Fruit fly (Drosophila melanogaster) whole organism, prepupa: ENCODE data around the gene CG46308.

Experiments used
- Blimp-1 ChIP-seq: fragments of 200-800 bp; sonication (Bioruptor generic); optimal IDR thresholded peaks from 3 replicates; lab custom pipeline; 2017; ENCODE audit warnings: missing biosample characterization, missing genetic modification characterization, mild to moderate bottlenecking, moderate library complexity, missing genetic modification reagents
- CG10631 ChIP-seq: fragments of 200-800 bp; sonication (Bioruptor generic); optimal IDR thresholded peaks from 2 replicates; lab custom pipeline; 2016; ENCODE audit warnings: missing biosample characterization, missing genetic modification characterization
- CG10669 ChIP-seq: fragments of 200-800 bp; sonication (Bioruptor generic); optimal IDR thresholded peaks from 3 replicates; lab custom pipeline; 2018; ENCODE audit warnings: missing biosample characterization, mild to moderate bottlenecking, missing genetic modification characterization, moderate library complexity
- CG11294 ChIP-seq: fragments of 200-800 bp; sonication (Bioruptor generic); IDR thresholded peaks from 2 replicates; pipeline ENCODE4 v1.3.6; 2022; ENCODE audit warnings: missing biosample characterization, missing genetic modification characterization
- CG11762 ChIP-seq: fragments of 200-800 bp; sonication (Bioruptor generic); optimal IDR thresholded peaks from 3 replicates; lab custom pipeline; 2016; ENCODE audit warnings: missing biosample characterization, missing genetic modification characterization; ENCODE audit not compliant: insufficient read depth
- CG11902 ChIP-seq: fragments of 200-800 bp; sonication (Bioruptor generic); optimal IDR thresholded peaks from 3 replicates; lab custom pipeline; 2016; ENCODE audit warnings: missing biosample characterization, missing genetic modification characterization
- CG15336 ChIP-seq: fragments of 200-800 bp; sonication (Bioruptor generic); IDR thresholded peaks from 2 replicates; pipeline ENCODE4 v1.3.6; 2022; ENCODE audit warnings: missing biosample characterization, missing genetic modification characterization
- CG1621 ChIP-seq: fragments of 200-800 bp; sonication (Bioruptor generic); optimal IDR thresholded peaks from 3 replicates; lab custom pipeline; 2018; ENCODE audit warnings: missing biosample characterization, mild to moderate bottlenecking, missing genetic modification characterization
- CG16779 ChIP-seq: fragments of 200-800 bp; sonication (Bioruptor generic); optimal IDR thresholded peaks from 3 replicates; lab custom pipeline; 2017; ENCODE audit warnings: missing biosample characterization, mild to moderate bottlenecking, missing genetic modification characterization
- CG3032 ChIP-seq: fragments of 200-800 bp; optimal IDR thresholded peaks from 2 replicates; lab custom pipeline; 2019; ENCODE audit warnings: missing biosample characterization, mild to moderate bottlenecking, missing genetic modification characterization, moderate library complexity
- CG32006 ChIP-seq: fragments of 200-800 bp; sonication (Bioruptor generic); optimal IDR thresholded peaks from 3 replicates; lab custom pipeline; 2017; ENCODE audit warnings: missing biosample characterization, mild to moderate bottlenecking, missing genetic modification characterization
- CG34406 ChIP-seq: fragments of 200-800 bp; sonication (Bioruptor generic); optimal IDR thresholded peaks from 3 replicates; lab custom pipeline; 2016; ENCODE audit warnings: missing biosample characterization, missing genetic modification characterization
- CG4318 ChIP-seq: fragments of 200-800 bp; sonication (Bioruptor generic); optimal IDR thresholded peaks from 3 replicates; lab custom pipeline; 2017; ENCODE audit warnings: missing biosample characterization, mild to moderate bottlenecking, missing genetic modification characterization
- CG6276 ChIP-seq: fragments of 200-800 bp; sonication (Bioruptor generic); optimal IDR thresholded peaks from 2 replicates; lab custom pipeline; 2017; ENCODE audit warnings: missing biosample characterization, mild to moderate bottlenecking, missing genetic modification characterization
- CG6808 ChIP-seq: fragments of 200-800 bp; sonication (Bioruptor generic); optimal IDR thresholded peaks from 3 replicates; lab custom pipeline; 2017; ENCODE audit warnings: missing biosample characterization, missing genetic modification characterization, mild to moderate bottlenecking, moderate library complexity, missing genetic modification reagents
- CG6854 ChIP-seq: fragments of 200-800 bp; sonication (Bioruptor generic); optimal IDR thresholded peaks from 2 replicates; lab custom pipeline; 2017; ENCODE audit warnings: missing biosample characterization, mild to moderate bottlenecking, missing genetic modification characterization
- CG7368 ChIP-seq: fragments of 200-800 bp; sonication (Bioruptor generic); optimal IDR thresholded peaks from 3 replicates; lab custom pipeline; 2016; ENCODE audit warnings: missing biosample characterization, missing genetic modification characterization
- CG8119 ChIP-seq: fragments of 200-800 bp; sonication (Bioruptor generic); IDR thresholded peaks from 3 replicates; pipeline ENCODE4 v1.3.6; 2022; ENCODE audit warnings: missing biosample characterization, missing genetic modification characterization
- CG8319 ChIP-seq: fragments of 200-800 bp; sonication (Bioruptor generic); optimal IDR thresholded peaks from 3 replicates; lab custom pipeline; 2016; ENCODE audit warnings: missing biosample characterization, missing genetic modification characterization
- CG8632 ChIP-seq: fragments of 200-800 bp; sonication (Bioruptor generic); optimal IDR thresholded peaks from 3 replicates; lab custom pipeline; 2016; ENCODE audit warnings: missing biosample characterization, missing genetic modification characterization
- Eip75B ChIP-seq: fragments of 200-800 bp; sonication (Bioruptor generic); optimal IDR thresholded peaks from 3 replicates; lab custom pipeline; 2016; ENCODE audit warnings: missing biosample characterization, missing genetic modification characterization
- Eip78C ChIP-seq: fragments of 200-800 bp; sonication (Bioruptor generic); peaks from one replicate; lab custom pipeline; 2016; ENCODE audit warnings: missing biosample characterization, missing genetic modification characterization
- Ets96B ChIP-seq: fragments of 200-800 bp; optimal IDR thresholded peaks from 2 replicates; lab custom pipeline; 2019; ENCODE audit warnings: missing biosample characterization, mild to moderate bottlenecking, missing genetic modification characterization, moderate library complexity
- Gug ChIP-seq: fragments of 200-800 bp; sonication (Bioruptor generic); IDR thresholded peaks from 2 replicates; pipeline ENCODE4 v1.3.6; 2022; ENCODE audit warnings: missing biosample characterization, missing genetic modification characterization
- Hr38 ChIP-seq: sonication (Bioruptor generic); optimal IDR thresholded peaks from 2 replicates; lab custom pipeline; 2016; ENCODE audit warnings: missing biosample characterization, missing genetic modification characterization
- Hr39 ChIP-seq: fragments of 200-800 bp; sonication (Bioruptor generic); optimal IDR thresholded peaks from 2 replicates; lab custom pipeline; 2016; ENCODE audit warnings: missing biosample characterization, missing genetic modification characterization
- Met ChIP-seq: fragments of 200-800 bp; sonication (Bioruptor generic); optimal IDR thresholded peaks from 3 replicates; lab custom pipeline; 2016; ENCODE audit warnings: missing biosample characterization, missing genetic modification characterization
- Smox ChIP-seq: fragments of 200-800 bp; sonication (Bioruptor generic); optimal IDR thresholded peaks from 3 replicates; lab custom pipeline; 2016; ENCODE audit warnings: missing biosample characterization, missing genetic modification characterization
- Sox102F ChIP-seq: fragments of 200-800 bp; sonication (Bioruptor generic); optimal IDR thresholded peaks from 2 replicates; lab custom pipeline; 2016; ENCODE audit warnings: missing biosample characterization, mild to moderate bottlenecking, missing genetic modification characterization
- Sox14 ChIP-seq: fragments of 200-800 bp; sonication (Bioruptor generic); optimal IDR thresholded peaks from 3 replicates; lab custom pipeline; 2016; ENCODE audit warnings: missing biosample characterization, missing genetic modification characterization
- Sox15 ChIP-seq: fragments of 200-800 bp; sonication (Bioruptor generic); optimal IDR thresholded peaks from 3 replicates; lab custom pipeline; 2016; ENCODE audit warnings: missing biosample characterization, missing genetic modification characterization
- achi ChIP-seq: fragments of 200-800 bp; sonication (Bioruptor generic); optimal IDR thresholded peaks from 3 replicates; lab custom pipeline; 2016; ENCODE audit warnings: missing biosample characterization, missing genetic modification characterization
- acj6 ChIP-seq: fragments of 200-800 bp; sonication (Bioruptor generic); optimal IDR thresholded peaks from 3 replicates; lab custom pipeline; 2016; ENCODE audit warnings: missing biosample characterization, missing genetic modification characterization
- cyc ChIP-seq: fragments of 200-800 bp; sonication (Bioruptor generic); optimal IDR thresholded peaks from 3 replicates; lab custom pipeline; 2016; ENCODE audit warnings: missing biosample characterization, missing genetic modification characterization
- dac ChIP-seq: fragments of 200-800 bp; sonication (Bioruptor generic); optimal IDR thresholded peaks from 2 replicates; lab custom pipeline; 2017; ENCODE audit warnings: missing biosample characterization, mild to moderate bottlenecking, missing genetic modification characterization
- dsx ChIP-seq: fragments of 200-800 bp; optimal IDR thresholded peaks from 3 replicates; lab custom pipeline; 2019; ENCODE audit warnings: missing biosample characterization, mild to moderate bottlenecking, missing genetic modification characterization, moderate library complexity; ENCODE audit not compliant: poor library complexity, severe bottlenecking
- eg ChIP-seq: fragments of 200-800 bp; sonication (Bioruptor generic); IDR thresholded peaks from 3 replicates; pipeline ENCODE4 v1.3.6; 2022; ENCODE audit warnings: missing biosample characterization, missing genetic modification characterization
- esn ChIP-seq: fragments of 200-800 bp; sonication (Bioruptor generic); optimal IDR thresholded peaks from 2 replicates; lab custom pipeline; 2016; ENCODE audit warnings: missing biosample characterization, mild to moderate bottlenecking, missing genetic modification characterization, moderate library complexity
- fd85E ChIP-seq: fragments of 200-800 bp; sonication (Bioruptor generic); optimal IDR thresholded peaks from 3 replicates; lab custom pipeline; 2016; ENCODE audit warnings: missing biosample characterization, missing genetic modification characterization
- fkh ChIP-seq: fragments of 200-800 bp; sonication (Bioruptor generic); optimal IDR thresholded peaks from 3 replicates; lab custom pipeline; 2017; ENCODE audit warnings: missing biosample characterization, mild to moderate bottlenecking, missing genetic modification characterization, moderate library complexity
- lz ChIP-seq: fragments of 200-800 bp; sonication (Bioruptor generic); optimal IDR thresholded peaks from 3 replicates; lab custom pipeline; 2016; ENCODE audit warnings: missing biosample characterization, missing genetic modification characterization
- pdm3 ChIP-seq: fragments of 200-800 bp; sonication (Bioruptor generic); optimal IDR thresholded peaks from 3 replicates; lab custom pipeline; 2016; ENCODE audit warnings: missing biosample characterization, missing genetic modification characterization
- salr ChIP-seq, 2 experiments: fragments of 200-800 bp; sonication (Bioruptor generic); optimal IDR thresholded peaks; 3 replicates each; lab custom pipeline; 2016 to 2018; ENCODE audit warnings: missing biosample characterization in 2 of 2, missing genetic modification characterization in 2 of 2, mild to moderate bottlenecking in 1 of 2
- spab ChIP-seq: fragments of 200-800 bp; sonication (Bioruptor generic); optimal IDR thresholded peaks from 2 replicates; lab custom pipeline; 2017; ENCODE audit warnings: missing biosample characterization, mild to moderate bottlenecking, missing genetic modification characterization, missing genetic modification reagents
- ss ChIP-seq, 2 experiments: fragments of 200-800 bp; sonication (Bioruptor generic); optimal IDR thresholded peaks; 2 replicates in 1 of 2; 3 replicates in 1 of 2; lab custom pipeline; 2017 to 2018; ENCODE audit warnings: mild to moderate bottlenecking in 2 of 2, missing biosample characterization in 2 of 2, missing genetic modification characterization in 2 of 2, moderate library complexity in 1 of 2
- svp ChIP-seq: fragments of 200-800 bp; sonication (Bioruptor generic); peaks from one replicate; lab custom pipeline; 2016; ENCODE audit warnings: missing biosample characterization, missing genetic modification characterization
- topi ChIP-seq: fragments of 200-800 bp; sonication (Bioruptor generic); optimal IDR thresholded peaks from 3 replicates; lab custom pipeline; 2016; ENCODE audit warnings: missing biosample characterization, missing genetic modification characterization

The CG46308 gene

dm6 chr2L:13458991-13459731 lies 2.4 kb upstream of the CG46308 start, which contains the start of gene CG42810:
CG42810 (plus strand) TSS chr2L:13459681.
- no peak for TF ChIP-seq CG4318 (GFP tag; lab: Kevin White, UChicago)
- no peak for TF ChIP-seq dsx (GFP tag; lab: Kevin White, UChicago)
- TF ChIP-seq CG8632 (GFP tag; lab: Kevin White, UChicago) = no peak
- no peak for TF ChIP-seq lz (GFP tag; lab: Kevin White, UChicago)

dm6 chr2L:13475254-13475653 lies 13.7 kb downstream of the CG46308 start:
- no peak for TF ChIP-seq Sox14

dm6 chr2L:13482258-13482657 lies 20.7 kb downstream of the CG46308 start:
- TF ChIP-seq CG6854 (GFP tag; lab: Kevin White, UChicago) = no peak
- TF ChIP-seq Hr39 = peak; percentile 45
- peak; percentile 59; the same call in 2 of the 3 replicates for TF ChIP-seq CG8119 (GFP tag; lab: Robert Waterston, UW)
- TF ChIP-seq CG10669 (GFP tag; lab: Kevin White, UChicago) = peak; percentile 27
- no peak for TF ChIP-seq CG15336 (GFP tag; lab: Robert Waterston, UW)
- TF ChIP-seq Smox (GFP tag; lab: Kevin White, UChicago) = peak; percentile 46
- TF ChIP-seq Sox102F = peak; percentile 57
- TF ChIP-seq CG11902 (GFP tag; lab: Kevin White, UChicago) = no peak
- TF ChIP-seq Met (GFP tag; lab: Kevin White, UChicago) = no peak
- TF ChIP-seq CG6808 = no peak
- peak; percentile 25 for TF ChIP-seq CG8632 (GFP tag; lab: Kevin White, UChicago)
- TF ChIP-seq Sox14 = no peak
- no peak for TF ChIP-seq topi (GFP tag; lab: Kevin White, UChicago)
- TF ChIP-seq Ets96B = no peak
- peak; percentile 37 for TF ChIP-seq CG10631
- TF ChIP-seq esn = no peak
- peak; percentile 34 for TF ChIP-seq achi (GFP tag; lab: Kevin White, UChicago)
- TF ChIP-seq Hr38 (GFP tag; lab: Kevin White, UChicago) = no peak
- TF ChIP-seq cyc (GFP tag; lab: Kevin White, UChicago) = no peak
- no peak for TF ChIP-seq CG3032
- TF ChIP-seq CG8319 (GFP tag; lab: Kevin White, UChicago) = no peak
- TF ChIP-seq dac (GFP tag; lab: Kevin White, UChicago) = no peak
- no peak for TF ChIP-seq CG7368 (GFP tag; lab: Kevin White, UChicago)
- TF ChIP-seq CG32006 (GFP tag; lab: Kevin White, UChicago) = peak; percentile 49
- TF ChIP-seq ss (GFP tag; optimal IDR thresholded peaks at IDR 0.05; lab: Kevin White, UChicago) = no peak
- TF ChIP-seq CG1621 (tag; lab: Kevin White, UChicago) = no peak
- peak; percentile 50 for TF ChIP-seq pdm3 (GFP tag; lab: Kevin White, UChicago)
- no peak for TF ChIP-seq Eip78C
- peak; percentile 52 for TF ChIP-seq Eip75B
- no peak for TF ChIP-seq fkh (GFP tag; lab: Kevin White, UChicago)
- TF ChIP-seq Sox15 (GFP tag; lab: Kevin White, UChicago) = no peak
- no peak for TF ChIP-seq Blimp-1 (GFP tag; lab: Kevin White, UChicago)
- peak; percentile 35 for TF ChIP-seq CG16779 (tag; lab: Kevin White, UChicago)
- TF ChIP-seq CG11762 (GFP tag; lab: Kevin White, UChicago) = no peak
- TF ChIP-seq svp = peak; percentile 43
- peak; percentile 44 for TF ChIP-seq CG34406 (GFP tag; lab: Kevin White, UChicago)
- peak in 1 of 2 experiments; percentile 28 for TF ChIP-seq salr (GFP tag; optimal IDR thresholded peaks at IDR 0.05; lab: Kevin White, UChicago)
- TF ChIP-seq CG11294 = no peak
- TF ChIP-seq spab (GFP tag; lab: Kevin White, UChicago) = peak; percentile 18
- no peak for TF ChIP-seq fd85E (GFP tag; lab: Kevin White, UChicago)
- TF ChIP-seq eg (GFP tag; lab: Robert Waterston, UW) = no peak
- no peak for TF ChIP-seq CG6276 (GFP tag; lab: Kevin White, UChicago)
- peak; percentile 62 for TF ChIP-seq acj6 (GFP tag; lab: Kevin White, UChicago)
- TF ChIP-seq Gug = no peak
